Worm (Caenorhabditis elegans) whole organism, L4 larva: ENCODE results near the gene tkt-1.

Experiments
- F10B5.3 ChIP-seq: sonication (generic microtip); optimal IDR thresholded peaks from 2 replicates; lab custom pipeline; 2016; ENCODE audit warnings: mild to moderate bottlenecking, missing genetic modification characterization, missing compliant biosample characterization
- F37D6.2 ChIP-seq: sonication (generic microtip); optimal IDR thresholded peaks from 2 replicates; lab custom pipeline; 2016; ENCODE audit warnings: mild to moderate bottlenecking, missing genetic modification characterization, missing compliant biosample characterization
- F49E8.2 ChIP-seq: sonication (generic microtip); optimal IDR thresholded peaks from 2 replicates; lab custom pipeline; 2016; ENCODE audit warnings: missing compliant biosample characterization, mild to moderate bottlenecking, missing genetic modification characterization, borderline replicate concordance
- T26A8.4 ChIP-seq: fragments of 200-800 bp; sonication (Bioruptor generic); IDR thresholded peaks from 2 replicates; pipeline ENCODE4 v1.3.6; 2022; ENCODE audit warnings: missing genetic modification characterization, missing compliant biosample characterization
- Y48G9A.11 ChIP-seq: fragments of 200-800 bp; sonication (Bioruptor generic); IDR thresholded peaks from 2 replicates; pipeline ENCODE4 v1.3.6; 2022; ENCODE audit warnings: missing genetic modification reagents, missing genetic modification characterization, missing compliant biosample characterization
- Y5F2A.4 ChIP-seq: fragments of 200-800 bp; sonication (Bioruptor generic); optimal IDR thresholded peaks from 2 replicates; lab custom pipeline; 2018; ENCODE audit warnings: mild to moderate bottlenecking, missing genetic modification characterization, missing compliant biosample characterization
- Y75B8A.6 ChIP-seq: fragments of 200-800 bp; sonication (Bioruptor generic); IDR thresholded peaks from 2 replicates; pipeline ENCODE4 v1.3.6; 2022; ENCODE audit warnings: missing genetic modification reagents, missing genetic modification characterization, missing compliant biosample characterization
- ZK337.2 ChIP-seq: fragments of 200-800 bp; sonication (Bioruptor generic); IDR thresholded peaks from 2 replicates; pipeline ENCODE4 v1.3.6; 2022; ENCODE audit warnings: missing genetic modification reagents, missing genetic modification characterization, missing compliant biosample characterization
- ZK546.5 ChIP-seq, 2 experiments: sonication (generic microtip); optimal IDR thresholded peaks; 2 replicates each; lab custom pipeline; 2017; ENCODE audit warnings: missing biosample characterization in 2 of 2, missing genetic modification characterization in 2 of 2
- aly-2 ChIP-seq: sonication (generic microtip); optimal IDR thresholded peaks from 2 replicates; lab custom pipeline; 2018; ENCODE audit warnings: missing biosample characterization, missing genetic modification characterization
- arid-1 ChIP-seq: fragments of 200-800 bp; sonication (Bioruptor generic); conservative IDR thresholded peaks from 2 replicates; pipeline ENCODE4 v1.3.6; 2022; ENCODE audit warnings: missing genetic modification reagents, missing genetic modification characterization, missing compliant biosample characterization
- attf-4 ChIP-seq: sonication (generic microtip); optimal IDR thresholded peaks from 3 replicates; lab custom pipeline; 2017; ENCODE audit warnings: missing biosample characterization, missing genetic modification characterization
- ceh-28 ChIP-seq: fragments of 150-350 bp; optimal IDR thresholded peaks from 2 replicates; lab custom pipeline; 2014; ENCODE audit warnings: missing biosample characterization, missing genetic modification reagents, missing genetic modification characterization
- ceh-32 ChIP-seq: sonication (generic microtip); optimal IDR thresholded peaks from 2 replicates; lab custom pipeline; 2016; ENCODE audit warnings: mild to moderate bottlenecking, missing genetic modification characterization, missing compliant biosample characterization; ENCODE audit not compliant: poor library complexity
- ceh-44 ChIP-seq: fragments of 200-800 bp; sonication (Bioruptor generic); IDR thresholded peaks from 2 replicates; pipeline ENCODE4 v1.3.6; 2022; ENCODE audit warnings: missing genetic modification reagents, missing genetic modification characterization, missing compliant biosample characterization
- ceh-62 ChIP-seq: sonication (generic microtip); optimal IDR thresholded peaks from 2 replicates; lab custom pipeline; 2017; ENCODE audit warnings: missing biosample characterization, missing genetic modification characterization
- daf-16 ChIP-seq, 3 experiments: sonication (generic microtip); optimal IDR thresholded peaks; 2 replicates each; lab custom pipeline; 2016 to 2017; ENCODE audit warnings: missing genetic modification characterization in 3 of 3, missing genetic modification reagents in 3 of 3, mild to moderate bottlenecking in 2 of 3, missing compliant biosample characterization in 2 of 3, missing biosample characterization in 1 of 3, moderate library complexity in 1 of 3
- daf-19 ChIP-seq: fragments of 200-800 bp; sonication (Bioruptor generic); conservative IDR thresholded peaks from 2 replicates; pipeline ENCODE4 v1.3.6; 2022; ENCODE audit warnings: missing genetic modification characterization, missing compliant biosample characterization
- egl-27 ChIP-seq: sonication (generic microtip); optimal IDR thresholded peaks from 3 replicates; lab custom pipeline; 2017; ENCODE audit warnings: missing biosample characterization, missing genetic modification reagents, missing genetic modification characterization
- fkh-10 ChIP-seq: fragments of 150-350 bp; optimal IDR thresholded peaks from 2 replicates; lab custom pipeline; 2014; ENCODE audit warnings: missing biosample characterization, missing genetic modification reagents, missing genetic modification characterization
- gei-8 ChIP-seq: fragments of 200-800 bp; sonication (Bioruptor generic); optimal IDR thresholded peaks from 2 replicates; lab custom pipeline; 2018; ENCODE audit warnings: mild to moderate bottlenecking, missing genetic modification characterization, missing compliant biosample characterization
- hlh-30 ChIP-seq: sonication (generic microtip); optimal IDR thresholded peaks from 2 replicates; lab custom pipeline; 2017; ENCODE audit warnings: antibody characterized with exemption, mild to moderate bottlenecking, missing genetic modification characterization, missing compliant biosample characterization; ENCODE audit not compliant: insufficient read depth
- hmg-1.1 ChIP-seq: fragments of 200-800 bp; sonication (Bioruptor generic); IDR thresholded peaks from 2 replicates; pipeline ENCODE4 v1.3.6; 2022; ENCODE audit warnings: missing genetic modification reagents, missing genetic modification characterization, missing compliant biosample characterization
- lim-7 ChIP-seq: fragments of 200-800 bp; sonication (Bioruptor generic); IDR thresholded peaks from 2 replicates; pipeline ENCODE4 v1.3.6; 2022; ENCODE audit warnings: missing genetic modification characterization, missing compliant biosample characterization
- lin-15B ChIP-seq: fragments of 150-350 bp; sonication (generic microtip); optimal IDR thresholded peaks from 3 replicates; lab custom pipeline; 2014; ENCODE audit warnings: missing biosample characterization, missing genetic modification characterization
- lin-38 ChIP-seq: fragments of 200-800 bp; sonication (Bioruptor generic); IDR thresholded peaks from 2 replicates; pipeline ENCODE4 v1.3.6; 2022; ENCODE audit warnings: missing genetic modification reagents, missing genetic modification characterization, missing compliant biosample characterization
- lin-39 ChIP-seq: fragments of 150-350 bp; optimal IDR thresholded peaks from 2 replicates; lab custom pipeline; 2014; ENCODE audit warnings: missing biosample characterization, missing genetic modification reagents, missing genetic modification characterization
- lir-3 ChIP-seq: sonication (generic microtip); optimal IDR thresholded peaks from 2 replicates; lab custom pipeline; 2016; ENCODE audit warnings: mild to moderate bottlenecking, missing genetic modification characterization, missing compliant biosample characterization
- lsy-2 ChIP-seq, 2 experiments: fragments of 150-350 bp in 1 of 2; sonication (generic microtip) in 1 of 2; optimal IDR thresholded peaks; 2 replicates each; lab custom pipeline; 2014 to 2017; ENCODE audit warnings: missing biosample characterization in 2 of 2, missing genetic modification characterization in 2 of 2
- madf-5 ChIP-seq, 2 experiments: fragments of 200-800 bp; sonication (Bioruptor generic); IDR thresholded peaks; 2 replicates each; pipeline ENCODE4 v1.3.6; 2022; ENCODE audit warnings: missing compliant biosample characterization in 2 of 2, missing genetic modification characterization in 2 of 2
- madf-9 ChIP-seq: fragments of 200-800 bp; sonication (Bioruptor generic); conservative IDR thresholded peaks from 2 replicates; pipeline ENCODE4 v1.3.6; 2022; ENCODE audit warnings: missing genetic modification reagents, missing genetic modification characterization, missing compliant biosample characterization
- mdl-1 ChIP-seq, 2 experiments: fragments of 150-350 bp in 1 of 2; sonication (generic microtip) in 1 of 2; optimal IDR thresholded peaks; 2 replicates each; lab custom pipeline; 2014 to 2017; ENCODE audit warnings: missing biosample characterization in 2 of 2, missing genetic modification characterization in 2 of 2
- mes-2 ChIP-seq: sonication (generic microtip); optimal IDR thresholded peaks from 2 replicates; lab custom pipeline; 2016; ENCODE audit warnings: missing genotype, mild to moderate bottlenecking, missing genetic modification characterization, missing compliant biosample characterization; ENCODE audit not compliant: poor library complexity, severe bottlenecking
- mxl-2 ChIP-seq: fragments of 200-800 bp; sonication (Bioruptor generic); conservative IDR thresholded peaks from 2 replicates; pipeline ENCODE4 v1.3.6; 2022; ENCODE audit warnings: missing genetic modification reagents, missing genetic modification characterization, missing compliant biosample characterization
- mxl-3 ChIP-seq: fragments of 200-800 bp; sonication (Bioruptor generic); optimal IDR thresholded peaks from 2 replicates; lab custom pipeline; 2018; ENCODE audit warnings: mild to moderate bottlenecking, missing genetic modification characterization, missing compliant biosample characterization
- nhr-102 ChIP-seq: sonication (generic microtip); optimal IDR thresholded peaks from 2 replicates; lab custom pipeline; 2016; ENCODE audit warnings: mild to moderate bottlenecking, missing genetic modification characterization, moderate library complexity, missing compliant biosample characterization
- nhr-237 ChIP-seq: sonication (generic microtip); optimal IDR thresholded peaks from 2 replicates; lab custom pipeline; 2017; ENCODE audit warnings: missing biosample characterization, missing genetic modification characterization
- nhr-28 ChIP-seq: fragments of 150-350 bp; optimal IDR thresholded peaks from 2 replicates; lab custom pipeline; 2014; ENCODE audit warnings: missing biosample characterization, missing genetic modification characterization
- nhr-42 ChIP-seq: fragments of 200-800 bp; sonication (Bioruptor generic); IDR thresholded peaks from 2 replicates; pipeline ENCODE4 v1.3.6; 2022; ENCODE audit warnings: missing genetic modification characterization, missing compliant biosample characterization
- nhr-48 ChIP-seq: sonication (generic microtip); optimal IDR thresholded peaks from 2 replicates; lab custom pipeline; 2016; ENCODE audit warnings: mild to moderate bottlenecking, missing genetic modification characterization, missing compliant biosample characterization
- nhr-77 ChIP-seq: fragments of 150-350 bp; optimal IDR thresholded peaks from 2 replicates; lab custom pipeline; 2014; ENCODE audit warnings: missing biosample characterization, missing genetic modification characterization
- php-3 ChIP-seq: fragments of 200-800 bp; sonication (Bioruptor generic); IDR thresholded peaks from 2 replicates; pipeline ENCODE4 v1.3.6; 2022; ENCODE audit warnings: missing genetic modification reagents, missing genetic modification characterization, missing compliant biosample characterization
- saeg-2 ChIP-seq: fragments of 200-800 bp; sonication (Bioruptor generic); IDR thresholded peaks from 2 replicates; pipeline ENCODE4 v1.3.6; 2022; ENCODE audit warnings: missing genetic modification reagents, missing genetic modification characterization, missing compliant biosample characterization
- sdz-12 ChIP-seq: fragments of 200-800 bp; sonication (Bioruptor generic); optimal IDR thresholded peaks from 2 replicates; lab custom pipeline; 2018; ENCODE audit warnings: mild to moderate bottlenecking, missing genetic modification characterization, missing compliant biosample characterization
- skn-1 ChIP-seq: fragments of 150-350 bp; optimal IDR thresholded peaks from 2 replicates; lab custom pipeline; 2014; ENCODE audit warnings: missing biosample characterization, missing genetic modification characterization
- spr-3 ChIP-seq: fragments of 200-800 bp; sonication (Bioruptor generic); optimal IDR thresholded peaks from 2 replicates; lab custom pipeline; 2018; ENCODE audit warnings: mild to moderate bottlenecking, missing genetic modification characterization, missing compliant biosample characterization
- unc-130 ChIP-seq: sonication (generic microtip); optimal IDR thresholded peaks from 2 replicates; lab custom pipeline; 2016; ENCODE audit warnings: missing genetic modification reagents, missing genetic modification characterization, missing compliant biosample characterization
- zag-1 ChIP-seq: fragments of 150-350 bp; optimal IDR thresholded peaks from 2 replicates; lab custom pipeline; 2014; ENCODE audit warnings: missing biosample characterization, missing genetic modification characterization
- zip-11 ChIP-seq: fragments of 200-800 bp; sonication (Bioruptor generic); IDR thresholded peaks from 2 replicates; pipeline ENCODE4 v1.3.6; 2022; ENCODE audit warnings: missing genetic modification characterization, missing compliant biosample characterization
- zip-2 ChIP-seq: fragments of 150-350 bp; optimal IDR thresholded peaks from 2 replicates; lab custom pipeline; 2014; ENCODE audit warnings: missing biosample characterization, missing genetic modification characterization

The tkt-1 gene

DNA sequence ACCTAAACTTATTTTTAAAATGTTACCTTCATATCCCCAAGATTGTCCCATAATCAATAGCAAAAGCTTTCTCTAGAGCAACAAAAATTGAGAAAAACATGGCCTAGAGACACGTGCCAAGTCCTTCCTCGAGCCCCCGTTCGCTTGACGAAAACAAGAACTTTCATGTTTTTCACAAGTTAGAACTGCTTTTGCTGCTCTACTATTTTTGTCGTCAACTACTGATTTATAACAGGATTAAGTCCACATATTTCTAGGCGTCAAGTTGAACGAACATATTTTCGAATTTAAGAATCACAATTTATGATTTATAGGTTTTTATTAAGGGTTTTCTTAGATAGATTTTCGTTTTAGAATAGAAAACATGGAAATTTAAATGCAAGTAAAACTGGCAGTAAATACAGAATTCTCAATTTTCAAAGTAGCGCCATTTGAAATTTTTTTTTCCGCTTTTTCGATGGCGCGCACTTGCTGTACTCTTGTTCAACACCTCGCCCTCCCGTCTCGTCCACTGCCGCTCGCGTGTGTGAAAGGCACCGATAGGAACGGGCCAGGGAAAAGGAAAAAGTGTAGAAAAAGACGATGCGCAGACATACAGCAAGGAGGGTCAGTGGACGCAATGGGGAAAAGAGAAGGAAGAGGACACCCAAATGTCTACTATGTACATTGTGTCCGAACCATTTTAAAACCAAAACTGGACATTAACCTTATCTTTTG, 40.9 kb downstream of the tkt-1 start, which contains the start of gene rad-51:
Gene rad-51, minus strand, starts transcription at position 51 of the 717 bp plus-strand sequence.
- TF ChIP-seq madf-9 (GFP tag; lab: Robert Waterston, UW) (no peak), Y48G9A.11 (GFP tag; lab: Robert Waterston, UW) (no peak), zag-1 (tag; lab: Kevin White, UChicago) (no peak), nhr-237 (tag; lab: Kevin White, UChicago) (no peak), arid-1 (GFP tag; lab: Robert Waterston, UW) (0 out of 2 replicates have a peak, but pooled peaks have one; percentile 14), lsy-2 (tag; optimal IDR thresholded peaks at IDR 0.05; lab: Kevin White, UChicago) (peak in 1 of 2 experiments; percentile 69), gei-8 (GFP tag; lab: Kevin White, UChicago) (no peak), sdz-12 (GFP tag; lab: Kevin White, UChicago) (no peak), daf-16 (GFP tag; optimal IDR thresholded peaks at IDR 0.05; lab: Kevin White, UChicago) (no peak), daf-16 (tag; optimal IDR thresholded peaks at IDR 0.05; lab: Kevin White, UChicago) (no peak), ceh-62 (tag; lab: Kevin White, UChicago) (no peak), lim-7 (0 out of 2 replicates have a peak, but pooled peaks have one; percentile 53), mxl-3 (GFP tag; lab: Kevin White, UChicago) (peak; percentile 87), daf-19 (GFP tag; lab: Robert Waterston, UW) (no peak), nhr-42 (no peak), F37D6.2 (tag; lab: Kevin White, UChicago) (no peak), spr-3 (GFP tag; lab: Kevin White, UChicago) (no peak), ceh-44 (no peak), nhr-102 (no peak), aly-2 (tag; lab: Kevin White, UChicago) (no peak), lin-15B (tag; lab: Kevin White, UChicago) (no peak), php-3 (no peak), hmg-1.1 (GFP tag; lab: Robert Waterston, UW) (peak; percentile 81), ceh-32 (no peak), Y75B8A.6 (GFP tag; lab: Robert Waterston, UW) (no peak), ZK337.2 (no peak), T26A8.4 (GFP tag; lab: Robert Waterston, UW) (peak; percentile 51), F49E8.2 (tag; lab: Kevin White, UChicago) (no peak), lir-3 (tag; lab: Kevin White, UChicago) (no peak), attf-4 (no peak), lin-39 (tag; lab: Kevin White, UChicago) (no peak), Y5F2A.4 (GFP tag; lab: Kevin White, UChicago) (no peak), madf-5 (GFP tag; IDR thresholded peaks at IDR 0.05; lab: Robert Waterston, UW) (no peak), egl-27 (tag; lab: Kevin White, UChicago) (no peak), ZK546.5 (tag; optimal IDR thresholded peaks at IDR 0.05; lab: Kevin White, UChicago) (no peak), lin-38 (GFP tag; lab: Robert Waterston, UW) (peak; percentile 77), F10B5.3 (no peak), ceh-28 (tag; lab: Kevin White, UChicago) (no peak), zip-2 (no peak), nhr-28 (peak; percentile 76), mes-2 (tag; lab: Kevin White, UChicago) (peak; percentile 76), mdl-1 (tag; optimal IDR thresholded peaks at IDR 0.05; lab: Kevin White, UChicago) (peak in 1 of 2 experiments; percentile 64), zip-11 (GFP tag; lab: Robert Waterston, UW) (no peak), unc-130 (no peak), saeg-2 (no peak), fkh-10 (GFP tag; lab: Kevin White, UChicago) (no peak), hlh-30 (tag; lab: Kevin White, UChicago) (peak; percentile 64), nhr-48 (tag; lab: Kevin White, UChicago) (no peak), nhr-77 (peak; percentile 33), mxl-2 (GFP tag; lab: Robert Waterston, UW) (no peak), skn-1 (no peak)
